Fruit fly (Drosophila melanogaster) whole organism, embryonic: ENCODE results near the gene Prosbeta4R1.

Experiments used
- Awh ChIP-seq: fragments of 200-800 bp; sonication (Bioruptor generic); IDR thresholded peaks from 2 replicates; pipeline ENCODE4, ENCODE4 v1.3.6; 2022; ENCODE audit warnings: missing biosample characterization, missing genetic modification characterization
- Bdp1 ChIP-seq: fragments of 200-800 bp; sonication (Bioruptor generic); optimal IDR thresholded peaks from 3 replicates; lab custom pipeline; 2016; ENCODE audit warnings: missing biosample characterization, missing genetic modification characterization
- Bteb2 ChIP-seq: fragments of 200-800 bp; sonication (Bioruptor generic); optimal IDR thresholded peaks from 2 replicates; lab custom pipeline; 2016; ENCODE audit warnings: missing biosample characterization, missing genetic modification characterization
- CG10274 ChIP-seq: fragments of 200-800 bp; sonication (Bioruptor generic); optimal IDR thresholded peaks from 3 replicates; lab custom pipeline; 2017; ENCODE audit warnings: missing biosample characterization, mild to moderate bottlenecking, missing genetic modification characterization
- CG11085 ChIP-seq: fragments of 200-800 bp; sonication (Bioruptor generic); IDR thresholded peaks from 2 replicates; pipeline ENCODE4 v1.3.6; 2022; ENCODE audit warnings: missing biosample characterization, missing genetic modification characterization
- CG12391 ChIP-seq: fragments of 200-800 bp; sonication (Bioruptor generic); optimal IDR thresholded peaks from 3 replicates; lab custom pipeline; 2018; ENCODE audit warnings: missing biosample characterization, mild to moderate bottlenecking, missing genetic modification characterization, moderate library complexity
- CG13424 ChIP-seq: fragments of 200-800 bp; sonication (Bioruptor generic); optimal IDR thresholded peaks from 2 replicates; lab custom pipeline; 2019; ENCODE audit warnings: missing biosample characterization, mild to moderate bottlenecking, missing genetic modification characterization, moderate library complexity
- CG14667 ChIP-seq: fragments of 200-800 bp; sonication (Bioruptor generic); IDR thresholded peaks from 2 replicates; pipeline ENCODE4 v1.3.6; 2022; ENCODE audit warnings: missing biosample characterization, missing genetic modification characterization
- CG15011 ChIP-seq: fragments of 200-800 bp; sonication (Bioruptor generic); optimal IDR thresholded peaks from 3 replicates; lab custom pipeline; 2018; ENCODE audit warnings: missing biosample characterization, mild to moderate bottlenecking, missing genetic modification characterization
- CG15269 ChIP-seq: fragments of 200-800 bp; sonication (Bioruptor generic); optimal IDR thresholded peaks from 2 replicates; lab custom pipeline; 2018; ENCODE audit warnings: missing biosample characterization, mild to moderate bottlenecking, missing genetic modification characterization, moderate library complexity
- CG18011 ChIP-seq: fragments of 200-800 bp; sonication (Bioruptor generic); optimal IDR thresholded peaks from 2 replicates; lab custom pipeline; 2017; ENCODE audit warnings: missing biosample characterization, missing genetic modification characterization, mild to moderate bottlenecking, moderate library complexity, missing genotype
- CG18262 ChIP-seq: fragments of 200-800 bp; optimal IDR thresholded peaks from 3 replicates; lab custom pipeline; 2019; ENCODE audit warnings: missing biosample characterization, mild to moderate bottlenecking, missing genetic modification characterization, moderate library complexity
- CG5180 ChIP-seq: fragments of 200-800 bp; sonication (Bioruptor generic); optimal IDR thresholded peaks from 3 replicates; lab custom pipeline; 2017; ENCODE audit warnings: missing biosample characterization, missing genetic modification characterization, mild to moderate bottlenecking, moderate library complexity, missing genetic modification reagents
- CG5953 ChIP-seq: fragments of 200-800 bp; sonication (Bioruptor generic); IDR thresholded peaks from 2 replicates; pipeline ENCODE4 v1.3.6; 2022; ENCODE audit warnings: missing biosample characterization, missing genetic modification characterization
- CG6683 ChIP-seq: fragments of 200-800 bp; sonication (Bioruptor generic); optimal IDR thresholded peaks from 2 replicates; lab custom pipeline; 2017; ENCODE audit warnings: missing biosample characterization, mild to moderate bottlenecking, missing genetic modification characterization, missing genetic modification reagents
- CG7839 ChIP-seq: fragments of 200-800 bp; sonication (Bioruptor generic); optimal IDR thresholded peaks from 3 replicates; lab custom pipeline; 2018; ENCODE audit warnings: missing biosample characterization, mild to moderate bottlenecking, missing genetic modification characterization, moderate library complexity
- CG7963 ChIP-seq: fragments of 200-800 bp; sonication (Bioruptor generic); IDR thresholded peaks from 3 replicates; pipeline ENCODE4 v1.3.6; 2022; ENCODE audit warnings: missing biosample characterization, missing genetic modification characterization; ENCODE audit not compliant: partially characterized antibody
- CG8290 ChIP-seq, 3 experiments: fragments of 200-800 bp; sonication (Bioruptor generic); optimal IDR thresholded peaks; 2 replicates each; lab custom pipeline; 2016 to 2019; ENCODE audit warnings: missing biosample characterization in 3 of 3, missing genetic modification characterization in 3 of 3, mild to moderate bottlenecking in 2 of 3, moderate library complexity in 1 of 3
- CG8388 ChIP-seq: fragments of 200-800 bp; sonication (Bioruptor generic); optimal IDR thresholded peaks from 2 replicates; lab custom pipeline; 2019; ENCODE audit warnings: missing biosample characterization, mild to moderate bottlenecking, missing genetic modification characterization, moderate library complexity
- CG8924 ChIP-seq: fragments of 200-800 bp; optimal IDR thresholded peaks from 3 replicates; lab custom pipeline; 2019; ENCODE audit warnings: missing biosample characterization, mild to moderate bottlenecking, missing genetic modification characterization, moderate library complexity
- CG8944 ChIP-seq: fragments of 200-800 bp; sonication (Bioruptor generic); optimal IDR thresholded peaks from 3 replicates; lab custom pipeline; 2016; ENCODE audit warnings: missing biosample characterization, missing genetic modification characterization
- CG9609 ChIP-seq: fragments of 200-800 bp; sonication (Bioruptor generic); optimal IDR thresholded peaks from 3 replicates; lab custom pipeline; 2016; ENCODE audit warnings: missing biosample characterization, missing genetic modification characterization
- CHES-1-like ChIP-seq: fragments of 200-800 bp; sonication (Bioruptor generic); optimal IDR thresholded peaks from 2 replicates; lab custom pipeline; 2016; ENCODE audit warnings: missing biosample characterization, missing genetic modification characterization
- Dref ChIP-seq: fragments of 200-800 bp; sonication (Bioruptor generic); IDR thresholded peaks from 2 replicates; pipeline ENCODE4 v1.3.6; 2022; ENCODE audit warnings: missing biosample characterization, missing genetic modification characterization
- Fer2 ChIP-seq: fragments of 200-800 bp; sonication (Bioruptor generic); optimal IDR thresholded peaks from 2 replicates; lab custom pipeline; 2018; ENCODE audit warnings: missing biosample characterization, mild to moderate bottlenecking, missing genetic modification characterization, moderate library complexity
- Hr78 ChIP-seq, 2 experiments: fragments of 200-800 bp in 1 of 2; fragments of >200 bp in 1 of 2; sonication (Bioruptor generic) in 1 of 2; optimal IDR thresholded peaks; 2 replicates each; lab custom pipeline; 2017 to 2019; ENCODE audit warnings: missing biosample characterization in 2 of 2, missing genetic modification characterization in 2 of 2, mild to moderate bottlenecking in 1 of 2, moderate library complexity in 1 of 2
- Lim3 ChIP-seq: fragments of 200-800 bp; sonication (Bioruptor generic); IDR thresholded peaks from 2 replicates; pipeline ENCODE4 v1.3.6; 2022; ENCODE audit warnings: missing biosample characterization, missing genetic modification characterization
- Nf-YB ChIP-seq: fragments of 200-800 bp; sonication (Bioruptor generic); optimal IDR thresholded peaks from 3 replicates; lab custom pipeline; 2019; ENCODE audit warnings: missing biosample characterization, mild to moderate bottlenecking, missing genetic modification characterization, moderate library complexity
- Oli ChIP-seq: fragments of 200-800 bp; sonication (Bioruptor generic); optimal IDR thresholded peaks from 2 replicates; lab custom pipeline; 2018; ENCODE audit warnings: missing biosample characterization, mild to moderate bottlenecking, missing genetic modification characterization, moderate library complexity
- Opbp ChIP-seq: fragments of 200-800 bp; sonication (Bioruptor generic); IDR thresholded peaks from 3 replicates; pipeline ENCODE4 v1.3.6; 2022; ENCODE audit warnings: missing biosample characterization, missing genetic modification characterization; ENCODE audit not compliant: partially characterized antibody
- Ptx1 ChIP-seq: fragments of 200-800 bp; sonication (Bioruptor generic); IDR thresholded peaks from 2 replicates; pipeline ENCODE4 v1.3.6; 2022; ENCODE audit warnings: missing biosample characterization, missing genetic modification characterization
- Sin3A ChIP-seq: fragments of >200 bp; optimal IDR thresholded peaks from 2 replicates; lab custom pipeline; 2018
- Spps ChIP-seq: fragments of 200-800 bp; sonication (Bioruptor generic); optimal IDR thresholded peaks from 2 replicates; lab custom pipeline; 2018; ENCODE audit warnings: missing biosample characterization, mild to moderate bottlenecking, missing genetic modification characterization
- TFAM ChIP-seq: fragments of 200-800 bp; sonication (Bioruptor generic); optimal IDR thresholded peaks from 2 replicates; lab custom pipeline; 2017; ENCODE audit warnings: missing biosample characterization, missing genetic modification characterization, inconsistent platforms
- Taf1 ChIP-seq: fragments of 200-800 bp; sonication (Bioruptor generic); IDR thresholded peaks from 2 replicates; pipeline ENCODE4 v1.3.6; 2022; ENCODE audit warnings: missing biosample characterization, missing genetic modification characterization
- btn ChIP-seq: fragments of 200-800 bp; sonication (Bioruptor generic); optimal IDR thresholded peaks from 2 replicates; lab custom pipeline; 2016; ENCODE audit warnings: missing biosample characterization, missing genetic modification characterization
- emc ChIP-seq: fragments of 200-800 bp; sonication (Bioruptor generic); optimal IDR thresholded peaks from 2 replicates; lab custom pipeline; 2016; ENCODE audit warnings: missing biosample characterization, missing genetic modification characterization
- eve ChIP-seq, 2 experiments: fragments of >200 bp; optimal IDR thresholded peaks; 2 replicates each; lab custom pipeline; 2017; ENCODE audit warnings: missing biosample characterization in 2 of 2, missing genetic modification characterization in 2 of 2
- fd102C ChIP-seq: fragments of 200-800 bp; sonication (Bioruptor generic); optimal IDR thresholded peaks from 2 replicates; lab custom pipeline; 2018; ENCODE audit warnings: missing biosample characterization, mild to moderate bottlenecking, missing genetic modification characterization, moderate library complexity
- gem ChIP-seq: fragments of 200-800 bp; sonication (Bioruptor generic); optimal IDR thresholded peaks from 2 replicates; lab custom pipeline; 2019; ENCODE audit warnings: missing biosample characterization, mild to moderate bottlenecking, missing genetic modification characterization, moderate library complexity
- lilli ChIP-seq: fragments of 200-800 bp; sonication (Bioruptor generic); optimal IDR thresholded peaks from 3 replicates; lab custom pipeline; 2016; ENCODE audit warnings: missing biosample characterization, missing genetic modification characterization
- nmo ChIP-seq: fragments of 200-800 bp; sonication (Bioruptor generic); optimal IDR thresholded peaks from 2 replicates; lab custom pipeline; 2018; ENCODE audit warnings: missing biosample characterization, mild to moderate bottlenecking, missing genetic modification characterization, moderate library complexity
- p53 ChIP-seq: fragments of 200-800 bp; sonication (Bioruptor generic); optimal IDR thresholded peaks from 2 replicates; lab custom pipeline; 2016; ENCODE audit warnings: missing biosample characterization, missing genetic modification characterization
- pita ChIP-seq: fragments of 200-800 bp; sonication (Bioruptor generic); optimal IDR thresholded peaks from 2 replicates; lab custom pipeline; 2017; ENCODE audit warnings: missing biosample characterization, mild to moderate bottlenecking, missing genetic modification characterization
- ssp ChIP-seq: fragments of 200-800 bp; sonication (Bioruptor generic); IDR thresholded peaks from 2 replicates; pipeline ENCODE4 v1.3.6; 2022; ENCODE audit warnings: missing biosample characterization, missing genetic modification characterization
- tap ChIP-seq: fragments of 200-800 bp; optimal IDR thresholded peaks from 3 replicates; lab custom pipeline; 2019; ENCODE audit warnings: missing biosample characterization, mild to moderate bottlenecking, missing genetic modification characterization, moderate library complexity
- toy ChIP-seq: fragments of 200-800 bp; sonication (Bioruptor generic); IDR thresholded peaks from 2 replicates; pipeline ENCODE4 v1.3.6; 2022; ENCODE audit warnings: missing biosample characterization, missing genetic modification characterization
- unc-4 ChIP-seq: fragments of 200-800 bp; sonication (Bioruptor generic); IDR thresholded peaks from 2 replicates; pipeline ENCODE4 v1.3.6; 2022; ENCODE audit warnings: missing biosample characterization, missing genetic modification characterization; ENCODE audit not compliant: partially characterized antibody
- unpg ChIP-seq: fragments of 200-800 bp; sonication (Bioruptor generic); optimal IDR thresholded peaks from 3 replicates; lab custom pipeline; 2018; ENCODE audit warnings: missing biosample characterization, mild to moderate bottlenecking, missing genetic modification characterization, moderate library complexity
- vfl ChIP-seq: fragments of 200-800 bp; sonication (Bioruptor generic); optimal IDR thresholded peaks from 2 replicates; lab custom pipeline; 2016; ENCODE audit warnings: missing biosample characterization, missing genetic modification characterization

Gene Prosbeta4R1

DNA sequence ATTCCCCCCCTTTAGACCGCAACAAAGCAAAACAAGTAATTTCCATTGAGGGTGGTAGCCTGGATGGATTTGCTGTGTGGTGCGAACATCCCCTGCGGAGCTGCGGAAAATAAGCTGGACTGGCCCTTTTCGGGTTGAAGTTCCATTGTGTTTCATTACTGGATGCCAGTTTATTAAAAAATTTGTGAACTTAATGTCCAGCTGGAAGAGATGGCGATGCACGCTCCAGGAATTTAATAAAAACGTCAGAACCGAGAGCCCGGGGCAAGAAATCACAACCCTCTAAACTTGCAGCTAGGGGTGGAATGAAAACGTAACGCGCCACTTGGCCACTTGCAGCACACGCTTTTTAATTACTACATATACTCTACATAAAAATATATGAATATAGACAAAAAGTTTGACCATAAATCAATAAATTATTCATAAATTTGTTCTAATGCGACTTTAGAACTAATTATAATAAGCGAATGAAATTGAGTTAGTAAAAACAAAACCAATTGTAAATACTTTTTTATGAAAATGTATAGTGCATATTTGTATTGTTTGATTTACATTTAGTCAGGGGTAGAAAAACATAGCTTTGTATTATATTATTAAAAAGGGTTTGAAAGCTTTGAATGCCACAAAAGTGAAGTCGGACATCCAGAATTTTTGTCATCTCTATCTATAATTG is 16.4 kb upstream of the Prosbeta4R1 start:
- TF ChIP-seq CG18262 (tag; lab: Kevin White, UChicago) (no peak), CG13424 (tag; lab: Kevin White, UChicago) (peak; percentile 30), CG15011 (GFP tag; lab: Kevin White, UChicago) (no peak), Oli (tag; lab: Kevin White, UChicago) (peak; percentile 36), Opbp (no peak), vfl (no peak), lilli (GFP tag; lab: Kevin White, UChicago) (no peak), CG5953 (GFP tag; lab: Robert Waterston, UW) (no peak), gem (peak; percentile 72), Dref (GFP tag; lab: Robert Waterston, UW) (no peak), nmo (GFP tag; lab: Kevin White, UChicago) (peak; percentile 18), fd102C (GFP tag; lab: Kevin White, UChicago) (no peak), CG9609 (no peak), CG15269 (tag; lab: Kevin White, UChicago) (peak; percentile 1), CG12391 (peak; percentile 45), toy (no peak), CG8290 (GFP tag; optimal IDR thresholded peaks at IDR 0.05; lab: Kevin White, UChicago) (no peak), CG8290 (tag; optimal IDR thresholded peaks at IDR 0.05; lab: Kevin White, UChicago) (no peak), Fer2 (tag; lab: Kevin White, UChicago) (no peak), CG8924 (tag; lab: Kevin White, UChicago) (peak; percentile 50), Spps (tag; lab: Kevin White, UChicago) (no peak), ssp (GFP tag; lab: Robert Waterston, UW) (no peak), Bteb2 (no peak), unpg (peak; percentile 16), CG6683 (GFP tag; lab: Kevin White, UChicago) (no peak), p53 (GFP tag; lab: Kevin White, UChicago) (no peak), Hr78 (GFP tag; optimal IDR thresholded peaks at IDR 0.05; lab: Kevin White, UChicago) (no peak), Awh (GFP tag; lab: Robert Waterston, UW) (no peak), CG7839 (tag; lab: Kevin White, UChicago) (no peak), CHES-1-like (GFP tag; lab: Kevin White, UChicago) (no peak), Lim3 (no peak), Ptx1 (no peak), pita (no peak), CG7963 (GFP tag; lab: Robert Waterston, UW) (no peak), CG11085 (GFP tag; lab: Robert Waterston, UW) (no peak), CG8944 (GFP tag; lab: Kevin White, UChicago) (no peak), Bdp1 (no peak), Sin3A (lab: Kevin White, UChicago) (no peak), tap (no peak), btn (GFP tag; lab: Kevin White, UChicago) (no peak), eve (GFP tag; optimal IDR thresholded peaks at IDR 0.05; lab: Kevin White, UChicago) (no peak), CG5180 (GFP tag; lab: Kevin White, UChicago) (no peak), TFAM (no peak), emc (GFP tag; lab: Kevin White, UChicago) (no peak), Taf1 (GFP tag; lab: Robert Waterston, UW) (no peak), CG10274 (no peak), unc-4 (GFP tag; lab: Robert Waterston, UW) (no peak), CG8388 (GFP tag; lab: Kevin White, UChicago) (no peak), CG18011 (GFP tag; lab: Kevin White, UChicago) (no peak), Nf-YB (GFP tag; lab: Kevin White, UChicago) (no peak), CG14667 (no peak)
